Fruit fly (Drosophila melanogaster): Measurements from ENCODE around the gene Nhe1.

Gene Nhe1

DNA sequence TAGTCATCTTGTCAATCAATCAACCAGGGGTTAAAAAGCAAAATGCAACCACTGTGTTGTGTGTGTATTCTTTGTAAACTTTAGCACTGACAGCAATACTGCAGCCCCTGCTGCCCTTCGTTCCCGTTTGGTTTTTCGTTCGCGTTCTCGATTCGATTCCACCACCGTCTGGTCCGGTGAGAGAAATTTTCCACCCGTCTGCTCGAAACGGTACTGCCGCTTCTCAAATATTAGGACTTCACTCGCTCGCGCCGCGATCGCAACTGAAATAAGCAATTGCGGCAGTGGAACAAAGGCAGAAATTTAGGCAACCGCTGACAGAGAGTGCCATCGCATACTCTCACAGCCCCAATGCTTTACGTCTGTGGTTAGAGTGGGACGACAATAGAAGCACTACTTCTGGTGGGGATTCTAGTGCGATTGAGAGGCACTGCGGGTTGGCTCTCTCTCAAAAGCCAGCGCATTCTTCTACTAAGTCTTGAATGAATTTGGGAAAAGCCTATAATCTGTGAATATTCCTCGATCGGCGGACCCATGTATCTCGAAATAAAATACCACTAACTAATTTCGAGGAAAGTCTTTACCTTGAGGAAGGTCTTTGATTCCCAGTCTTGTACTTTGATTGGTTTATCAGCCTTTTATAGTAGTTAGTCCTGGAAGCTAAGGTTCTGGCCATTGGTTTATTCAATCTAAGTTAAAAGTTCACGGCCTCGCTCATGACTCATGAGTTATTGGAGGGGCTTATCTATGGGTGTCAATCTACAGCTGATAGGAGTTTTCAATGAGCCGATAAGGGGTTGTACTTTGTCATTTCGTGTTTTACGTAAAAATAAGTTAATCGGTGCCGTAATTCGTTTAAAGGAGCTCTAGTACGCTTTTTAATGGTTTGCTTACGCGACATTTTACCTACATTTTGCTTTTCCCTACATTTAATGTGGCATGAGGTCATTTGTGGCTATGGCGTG, 22.7 kb upstream of the Nhe1 start (continued):
- TF ChIP-seq BEAF-32 (GFP tag; optimal IDR thresholded peaks at IDR 0.05): no peak
- no peak for TF ChIP-seq hkb (optimal IDR thresholded peaks at IDR 0.05)
- TF ChIP-seq hkb (GFP tag; IDR thresholded peaks at IDR 0.05): peak; percentile 42; the same call in 1 of the 2 replicates
- peak; percentile 72 for TF ChIP-seq BtbVII (GFP tag; optimal IDR thresholded peaks at IDR 0.05)
- TF ChIP-seq Neu2 (GFP tag; optimal IDR thresholded peaks at IDR 0.05; ENCODE audit: borderline replicate concordance): no peak
- TF ChIP-seq gem (tag; optimal IDR thresholded peaks at IDR 0.05): no peak
- no peak for TF ChIP-seq ems (GFP tag; optimal IDR thresholded peaks at IDR 0.05)
- no peak; the same call in 1 of the 2 replicates for TF ChIP-seq Xrp1 (GFP tag; IDR thresholded peaks at IDR 0.05)
- no peak for TF ChIP-seq gfzf (GFP tag; optimal IDR thresholded peaks at IDR 0.05)
- peak; percentile 25 for TF ChIP-seq CG10979 (tag; optimal IDR thresholded peaks at IDR 0.05)
- TF ChIP-seq CG13296 (GFP tag; optimal IDR thresholded peaks at IDR 0.05): peak; percentile 66
- no peak for TF ChIP-seq bab2 (GFP tag; optimal IDR thresholded peaks at IDR 0.05)
- TF ChIP-seq gce (GFP tag; IDR thresholded peaks at IDR 0.05): peak; percentile 31; the same call in 2 of the 3 replicates
- TF ChIP-seq tgo (GFP tag; IDR thresholded peaks at IDR 0.05): no peak
- TF ChIP-seq Dip2 (GFP tag; IDR thresholded peaks at IDR 0.05): no peak
- TF ChIP-seq CG31224 (GFP tag; IDR thresholded peaks at IDR 0.05): no peak
- TF ChIP-seq gro (GFP tag; optimal IDR thresholded peaks at IDR 0.05): peak; percentile 78
- TF ChIP-seq ftz-f1 (GFP tag; optimal IDR thresholded peaks at IDR 0.05): peak; percentile 70
- TF ChIP-seq zen2 (GFP tag; IDR thresholded peaks at IDR 0.05; ENCODE audit: partially characterized antibody): no peak
- peak; percentile 58 for TF ChIP-seq her (GFP tag; optimal IDR thresholded peaks at IDR 0.05)
- no peak for TF ChIP-seq NfI (GFP tag; optimal IDR thresholded peaks at IDR 0.05)
- peak; percentile 65 for TF ChIP-seq caup (GFP tag; optimal IDR thresholded peaks at IDR 0.05; ENCODE audit: severe bottlenecking)
- no peak for TF ChIP-seq CG11247 (GFP tag; IDR thresholded peaks at IDR 0.05)
- peak; percentile 90 for TF ChIP-seq grn (GFP tag; optimal IDR thresholded peaks at IDR 0.05)
- no peak for TF ChIP-seq Dip3 (GFP tag; optimal IDR thresholded peaks at IDR 0.05)
- TF ChIP-seq gt (GFP tag; IDR thresholded peaks at IDR 0.05): no peak
- TF ChIP-seq CG6689 (GFP tag; IDR thresholded peaks at IDR 0.05): no peak
- TF ChIP-seq CG17829 (tag; optimal IDR thresholded peaks at IDR 0.05): peak; percentile 50
- TF ChIP-seq CG16779 (GFP tag; IDR thresholded peaks at IDR 0.05): 0 out of 2 replicates have a peak, but pooled peaks have one; percentile 52
- TF ChIP-seq Hr39 (optimal IDR thresholded peaks at IDR 0.05): no peak
- TF ChIP-seq pho (GFP tag; optimal IDR thresholded peaks at IDR 0.05): no peak
- peak; percentile 46 for TF ChIP-seq exex (tag; optimal IDR thresholded peaks at IDR 0.05)
- TF ChIP-seq MESR4 (GFP tag; optimal IDR thresholded peaks at IDR 0.05): peak; percentile 13
- peak; percentile 97 for TF ChIP-seq Jarid2 (GFP tag; optimal IDR thresholded peaks at IDR 0.05)
- peak; percentile 67 for TF ChIP-seq Adf1 (GFP tag; IDR thresholded peaks at IDR 0.05)
- TF ChIP-seq org-1 (GFP tag; optimal IDR thresholded peaks at IDR 0.05): no peak
- TF ChIP-seq ham (GFP tag; IDR thresholded peaks at IDR 0.05): no peak
- no peak for TF ChIP-seq Six4 (GFP tag; optimal IDR thresholded peaks at IDR 0.05)
- peak; percentile 33 for TF ChIP-seq HLH54F (GFP tag; optimal IDR thresholded peaks at IDR 0.05)
- TF ChIP-seq CG14965 (GFP tag; optimal IDR thresholded peaks at IDR 0.05; ENCODE audit: borderline replicate concordance): no peak
- peak; percentile 95 for TF ChIP-seq NFAT (GFP tag; IDR thresholded peaks at IDR 0.05)
- no peak; the same call in 3 of the 4 replicates for TF ChIP-seq Dll (GFP tag; IDR thresholded peaks at IDR 0.05; ENCODE audit: partially characterized antibody)
- no peak for TF ChIP-seq danr (GFP tag; IDR thresholded peaks at IDR 0.05)
- TF ChIP-seq CG14014 (GFP tag; IDR thresholded peaks at IDR 0.05): no peak; the same call in 1 of the 2 replicates
- TF ChIP-seq sima (GFP tag; optimal IDR thresholded peaks at IDR 0.05): no peak
- no peak for TF ChIP-seq bcd (GFP tag; optimal IDR thresholded peaks at IDR 0.05)
- peak; percentile 80 for TF ChIP-seq nom (GFP tag; optimal IDR thresholded peaks at IDR 0.05)
- no peak for TF ChIP-seq toy (GFP tag; IDR thresholded peaks at IDR 0.05)
- TF ChIP-seq Sox102F (GFP tag; optimal IDR thresholded peaks at IDR 0.05): no peak

Data from whole organism, embryonic.